Fruit fly (Drosophila melanogaster) whole organism, embryonic: ENCODE results near the gene Tsp29Fb.

Source experiments
- dmrt11E ChIP-seq: fragments of 200-800 bp; sonication (Bioruptor generic); optimal IDR thresholded peaks from 3 replicates; lab custom pipeline; 2018; ENCODE audit warnings: missing biosample characterization, mild to moderate bottlenecking, missing genetic modification characterization, moderate library complexity
- eyg ChIP-seq: fragments of 200-800 bp; sonication (Bioruptor generic); optimal IDR thresholded peaks from 3 replicates; lab custom pipeline; 2016; ENCODE audit warnings: missing biosample characterization, missing genetic modification characterization
- usp ChIP-seq: fragments of >200 bp; optimal IDR thresholded peaks from 2 replicates; lab custom pipeline; 2017; ENCODE audit warnings: missing biosample characterization, missing genetic modification characterization
- zen ChIP-seq: fragments of 200-800 bp; sonication (Bioruptor generic); optimal IDR thresholded peaks from 3 replicates; lab custom pipeline; 2018; ENCODE audit warnings: missing biosample characterization, mild to moderate bottlenecking, missing genetic modification characterization, moderate library complexity

dm6 chr2L:8937837-8938413 is 735 bp downstream of the Tsp29Fb start:
- no peak for TF ChIP-seq usp (GFP tag; lab: Kevin White, UChicago)
- no peak for TF ChIP-seq eyg (GFP tag; lab: Kevin White, UChicago)
- no peak for TF ChIP-seq zen (tag; lab: Kevin White, UChicago)
- no peak for TF ChIP-seq dmrt11E (tag; lab: Kevin White, UChicago)
